Fruit fly (Drosophila melanogaster) whole organism, embryonic: Measurements from ENCODE around the gene Ant2.

Experiments
- Antp ChIP-seq: fragments of 200-800 bp; sonication (Bioruptor generic); optimal IDR thresholded peaks from 3 replicates; lab custom pipeline; 2016; ENCODE audit warnings: missing biosample characterization, missing genetic modification characterization
- Awh ChIP-seq: fragments of 200-800 bp; sonication (Bioruptor generic); IDR thresholded peaks from 2 replicates; pipeline ENCODE4, ENCODE4 v1.3.6; 2022; ENCODE audit warnings: missing biosample characterization, missing genetic modification characterization
- BEAF-32 ChIP-seq: fragments of 200-800 bp; sonication (Bioruptor generic); optimal IDR thresholded peaks from 3 replicates; lab custom pipeline; 2017; ENCODE audit warnings: missing biosample characterization, missing genetic modification characterization, mild to moderate bottlenecking, moderate library complexity, missing genetic modification reagents
- Bgb ChIP-seq: fragments of 200-800 bp; sonication (Bioruptor generic); IDR thresholded peaks from 2 replicates; pipeline ENCODE4 v1.3.6; 2022; ENCODE audit warnings: missing biosample characterization, missing genetic modification characterization; ENCODE audit not compliant: partially characterized antibody
- CG10274 ChIP-seq: fragments of 200-800 bp; sonication (Bioruptor generic); optimal IDR thresholded peaks from 3 replicates; lab custom pipeline; 2017; ENCODE audit warnings: missing biosample characterization, mild to moderate bottlenecking, missing genetic modification characterization
- CG11456 ChIP-seq: fragments of 200-800 bp; sonication (Bioruptor generic); IDR thresholded peaks from 3 replicates; pipeline ENCODE4 v1.3.6; 2022; ENCODE audit warnings: missing biosample characterization, missing genetic modification characterization
- CG12744 ChIP-seq: fragments of 200-800 bp; sonication (Bioruptor generic); optimal IDR thresholded peaks from 2 replicates; lab custom pipeline; 2016; ENCODE audit warnings: missing biosample characterization, missing genetic modification characterization
- CG12769 ChIP-seq: fragments of 200-800 bp; sonication (Bioruptor generic); optimal IDR thresholded peaks from 2 replicates; lab custom pipeline; 2019; ENCODE audit warnings: missing biosample characterization, mild to moderate bottlenecking, missing genetic modification characterization, moderate library complexity
- CG13123 ChIP-seq: fragments of 200-800 bp; sonication (Bioruptor generic); optimal IDR thresholded peaks from 2 replicates; lab custom pipeline; 2016; ENCODE audit warnings: missing biosample characterization, missing genetic modification characterization
- CG13775 ChIP-seq: fragments of 200-800 bp; sonication (Bioruptor generic); optimal IDR thresholded peaks from 3 replicates; lab custom pipeline; 2017; ENCODE audit warnings: missing biosample characterization, mild to moderate bottlenecking, missing genetic modification characterization
- CG14441 ChIP-seq: fragments of 200-800 bp; sonication (Bioruptor generic); IDR thresholded peaks from 2 replicates; pipeline ENCODE4 v1.3.6; 2022; ENCODE audit warnings: missing biosample characterization, missing genetic modification characterization
- CG1529 ChIP-seq: fragments of 200-800 bp; sonication (Bioruptor generic); optimal IDR thresholded peaks from 3 replicates; lab custom pipeline; 2018; ENCODE audit warnings: missing biosample characterization, missing genetic modification characterization
- CG15601 ChIP-seq: fragments of 200-800 bp; sonication (Bioruptor generic); optimal IDR thresholded peaks from 3 replicates; lab custom pipeline; 2019; ENCODE audit warnings: missing biosample characterization, mild to moderate bottlenecking, missing genetic modification characterization, moderate library complexity
- CG17361 ChIP-seq: fragments of 200-800 bp; sonication (Bioruptor generic); IDR thresholded peaks from 3 replicates; pipeline ENCODE4 v1.3.6; 2022; ENCODE audit warnings: missing biosample characterization, missing genetic modification characterization
- CG18011 ChIP-seq: fragments of 200-800 bp; sonication (Bioruptor generic); optimal IDR thresholded peaks from 2 replicates; lab custom pipeline; 2017; ENCODE audit warnings: missing biosample characterization, missing genetic modification characterization, mild to moderate bottlenecking, moderate library complexity, missing genotype
- CG1832 ChIP-seq: fragments of 200-800 bp; sonication (Bioruptor generic); optimal IDR thresholded peaks from 2 replicates; lab custom pipeline; 2017; ENCODE audit warnings: missing biosample characterization, mild to moderate bottlenecking, missing genetic modification characterization, inconsistent platforms
- CG31388 ChIP-seq: fragments of 200-800 bp; sonication (Bioruptor generic); optimal IDR thresholded peaks from 2 replicates; lab custom pipeline; 2016; ENCODE audit warnings: missing biosample characterization, missing genetic modification characterization
- CG34224 ChIP-seq: fragments of 200-800 bp; sonication (Bioruptor generic); IDR thresholded peaks from 3 replicates; pipeline ENCODE4 v1.3.6; 2022; ENCODE audit warnings: missing biosample characterization, missing genetic modification characterization; ENCODE audit not compliant: partially characterized antibody
- CG4707 ChIP-seq: fragments of 200-800 bp; sonication (Bioruptor generic); optimal IDR thresholded peaks from 2 replicates; lab custom pipeline; 2018; ENCODE audit warnings: missing biosample characterization, mild to moderate bottlenecking, missing genetic modification characterization, moderate library complexity
- CG4730 ChIP-seq: fragments of 200-800 bp; sonication (Bioruptor generic); IDR thresholded peaks from 2 replicates; pipeline ENCODE4 v1.3.6; 2022; ENCODE audit warnings: missing biosample characterization, missing genetic modification characterization
- CG5245 ChIP-seq: fragments of 200-800 bp; sonication (Bioruptor generic); optimal IDR thresholded peaks from 3 replicates; lab custom pipeline; 2016; ENCODE audit warnings: missing biosample characterization, missing genetic modification characterization
- CG7839 ChIP-seq: fragments of 200-800 bp; sonication (Bioruptor generic); optimal IDR thresholded peaks from 3 replicates; lab custom pipeline; 2018; ENCODE audit warnings: missing biosample characterization, mild to moderate bottlenecking, missing genetic modification characterization, moderate library complexity
- CG8359 ChIP-seq: fragments of 200-800 bp; sonication (Bioruptor generic); optimal IDR thresholded peaks from 2 replicates; lab custom pipeline; 2017; ENCODE audit warnings: missing biosample characterization, mild to moderate bottlenecking, missing genetic modification characterization, borderline replicate concordance
- CG8388 ChIP-seq: fragments of 200-800 bp; sonication (Bioruptor generic); optimal IDR thresholded peaks from 2 replicates; lab custom pipeline; 2019; ENCODE audit warnings: missing biosample characterization, mild to moderate bottlenecking, missing genetic modification characterization, moderate library complexity
- CG8944 ChIP-seq: fragments of 200-800 bp; sonication (Bioruptor generic); optimal IDR thresholded peaks from 3 replicates; lab custom pipeline; 2016; ENCODE audit warnings: missing biosample characterization, missing genetic modification characterization
- CG9876 ChIP-seq: fragments of 200-800 bp; sonication (Bioruptor generic); optimal IDR thresholded peaks from 2 replicates; lab custom pipeline; 2016; ENCODE audit warnings: missing biosample characterization, missing genetic modification characterization
- CHES-1-like ChIP-seq: fragments of 200-800 bp; sonication (Bioruptor generic); optimal IDR thresholded peaks from 2 replicates; lab custom pipeline; 2016; ENCODE audit warnings: missing biosample characterization, missing genetic modification characterization
- Dad ChIP-seq: fragments of 200-800 bp; sonication (Bioruptor generic); optimal IDR thresholded peaks from 3 replicates; lab custom pipeline; 2016; ENCODE audit warnings: missing biosample characterization, missing genetic modification characterization
- Deaf1 ChIP-seq: fragments of 200-800 bp; optimal IDR thresholded peaks from 3 replicates; lab custom pipeline; 2019; ENCODE audit warnings: missing biosample characterization, mild to moderate bottlenecking, missing genetic modification characterization, moderate library complexity
- Lim3 ChIP-seq: fragments of 200-800 bp; sonication (Bioruptor generic); IDR thresholded peaks from 2 replicates; pipeline ENCODE4 v1.3.6; 2022; ENCODE audit warnings: missing biosample characterization, missing genetic modification characterization
- Nf-YC ChIP-seq: fragments of 200-800 bp; optimal IDR thresholded peaks from 3 replicates; lab custom pipeline; 2019; ENCODE audit warnings: missing biosample characterization, mild to moderate bottlenecking, missing genetic modification characterization, moderate library complexity
- Oli ChIP-seq: fragments of 200-800 bp; sonication (Bioruptor generic); optimal IDR thresholded peaks from 2 replicates; lab custom pipeline; 2018; ENCODE audit warnings: missing biosample characterization, mild to moderate bottlenecking, missing genetic modification characterization, moderate library complexity
- Poxn ChIP-seq: fragments of 200-800 bp; sonication (Bioruptor generic); IDR thresholded peaks from 2 replicates; pipeline ENCODE4 v1.3.6; 2022; ENCODE audit warnings: missing biosample characterization, missing genetic modification characterization
- Rx ChIP-seq: fragments of 200-800 bp; sonication (Bioruptor generic); IDR thresholded peaks from 2 replicates; pipeline ENCODE4 v1.3.6; 2022; ENCODE audit warnings: missing biosample characterization, missing genetic modification characterization
- Spps ChIP-seq: fragments of 200-800 bp; sonication (Bioruptor generic); optimal IDR thresholded peaks from 2 replicates; lab custom pipeline; 2018; ENCODE audit warnings: missing biosample characterization, mild to moderate bottlenecking, missing genetic modification characterization
- Stat92E ChIP-seq, 3 experiments: fragments of >200 bp in 2 of 3; fragments of 200-800 bp in 1 of 3; sonication (Bioruptor generic) in 1 of 3; optimal IDR thresholded peaks; 2 replicates each; lab custom pipeline; 2017 to 2019; ENCODE audit warnings: missing biosample characterization in 3 of 3, missing genetic modification characterization in 3 of 3, mild to moderate bottlenecking in 1 of 3, moderate library complexity in 1 of 3
- TFAM ChIP-seq: fragments of 200-800 bp; sonication (Bioruptor generic); optimal IDR thresholded peaks from 2 replicates; lab custom pipeline; 2017; ENCODE audit warnings: missing biosample characterization, missing genetic modification characterization, inconsistent platforms
- Vsx1 ChIP-seq: fragments of 200-800 bp; sonication (Bioruptor generic); optimal IDR thresholded peaks from 2 replicates; lab custom pipeline; 2017; ENCODE audit warnings: missing biosample characterization, mild to moderate bottlenecking, missing genetic modification characterization, missing genetic modification reagents
- bowl ChIP-seq: fragments of 200-800 bp; sonication (Bioruptor generic); IDR thresholded peaks from 2 replicates; pipeline ENCODE4 v1.3.6; 2022; ENCODE audit warnings: missing biosample characterization, missing genetic modification characterization
- chn ChIP-seq: fragments of 200-800 bp; sonication (Bioruptor generic); optimal IDR thresholded peaks from 2 replicates; lab custom pipeline; 2016; ENCODE audit warnings: missing biosample characterization, missing genetic modification characterization
- dimm ChIP-seq: fragments of 200-800 bp; sonication (Bioruptor generic); IDR thresholded peaks from 2 replicates; pipeline ENCODE4 v1.3.6; 2022; ENCODE audit warnings: missing biosample characterization, missing genetic modification characterization
- fu2 ChIP-seq: fragments of 200-800 bp; sonication (Bioruptor generic); optimal IDR thresholded peaks from 2 replicates; lab custom pipeline; 2016; ENCODE audit warnings: missing biosample characterization, missing genetic modification characterization
- gro ChIP-seq: fragments of 200-800 bp; sonication (Bioruptor generic); optimal IDR thresholded peaks from 2 replicates; lab custom pipeline; 2016; ENCODE audit warnings: missing biosample characterization, missing genetic modification characterization
- odd ChIP-seq: fragments of 200-800 bp; sonication (Bioruptor generic); optimal IDR thresholded peaks from 2 replicates; lab custom pipeline; 2017; ENCODE audit warnings: missing biosample characterization, mild to moderate bottlenecking, missing genetic modification characterization
- pan ChIP-seq, 4 experiments: fragments of >200 bp in 3 of 4; fragments of 200-800 bp in 1 of 4; sonication (Bioruptor generic) in 1 of 4; optimal IDR thresholded peaks in 3 of 4; IDR thresholded peaks in 1 of 4; 2 replicates each; pipeline versions ENCODE4 v1.3.6 to Lab custom; 2017 to 2022; ENCODE audit warnings: missing biosample characterization in 2 of 4, missing genetic modification characterization in 2 of 4, mixed read lengths in 1 of 4
- phol ChIP-seq: fragments of 200-800 bp; sonication (Bioruptor generic); optimal IDR thresholded peaks from 3 replicates; lab custom pipeline; 2018; ENCODE audit warnings: missing biosample characterization, mild to moderate bottlenecking, missing genetic modification characterization, moderate library complexity
- tio ChIP-seq: fragments of 200-800 bp; sonication (Bioruptor generic); optimal IDR thresholded peaks from 2 replicates; lab custom pipeline; 2017; ENCODE audit warnings: missing biosample characterization, missing genetic modification characterization, inconsistent platforms
- trem ChIP-seq: fragments of 200-800 bp; optimal IDR thresholded peaks from 3 replicates; lab custom pipeline; 2019; ENCODE audit warnings: missing biosample characterization, mild to moderate bottlenecking, missing genetic modification characterization, moderate library complexity

The Ant2 gene

dm6 chrX:10771856-10772592, 14.7 kb downstream of the Ant2 start, which contains the start of gene CG15211 (continued):
- TF ChIP-seq trem (peak; percentile 57), odd (GFP tag; lab: Kevin White, UChicago) (peak; percentile 66), CG15601 (tag; lab: Kevin White, UChicago) (peak; percentile 78), CG10274 (GFP tag; lab: Kevin White, UChicago) (peak; percentile 42), TFAM (GFP tag; lab: Kevin White, UChicago) (no peak), CHES-1-like (GFP tag; lab: Kevin White, UChicago) (no peak), Oli (peak; percentile 83), CG11456 (GFP tag; lab: Robert Waterston, UW) (no peak; the same call in 2 of the 3 replicates), CG31388 (GFP tag; lab: Kevin White, UChicago) (no peak), CG4707 (GFP tag; lab: Kevin White, UChicago) (peak; percentile 91), tio (GFP tag; lab: Kevin White, UChicago) (peak; percentile 70), CG18011 (GFP tag; lab: Kevin White, UChicago) (no peak), Dad (GFP tag; lab: Kevin White, UChicago) (no peak), Poxn (GFP tag; lab: Robert Waterston, UW) (no peak), Awh (GFP tag; lab: Robert Waterston, UW) (peak; percentile 55; the same call in 1 of the 2 replicates), CG8388 (GFP tag; lab: Kevin White, UChicago) (peak; percentile 81), CG7839 (tag; lab: Kevin White, UChicago) (peak; percentile 80), CG8944 (GFP tag; lab: Kevin White, UChicago) (no peak), CG5245 (peak; percentile 30), BEAF-32 (GFP tag; lab: Kevin White, UChicago) (no peak), Rx (peak; percentile 24; the same call in 1 of the 2 replicates), fu2 (no peak), CG13775 (GFP tag; lab: Kevin White, UChicago) (peak; percentile 73), CG14441 (peak; percentile 54; the same call in 1 of the 2 replicates), Deaf1 (tag; lab: Kevin White, UChicago) (peak; percentile 45), Bgb (GFP tag; lab: Robert Waterston, UW) (peak; percentile 42; the same call in 1 of the 2 replicates), CG17361 (GFP tag; lab: Robert Waterston, UW) (peak; percentile 91), CG1529 (GFP tag; lab: Kevin White, UChicago) (peak; percentile 74), dimm (GFP tag; lab: Robert Waterston, UW) (0 out of 2 replicates have a peak, but pooled peaks have one; percentile 33), Stat92E (GFP tag; optimal IDR thresholded peaks at IDR 0.05; lab: Kevin White, UChicago) (no peak), gro (no peak), Spps (tag; lab: Kevin White, UChicago) (peak; percentile 62), Nf-YC (tag; lab: Kevin White, UChicago) (peak; percentile 72), Antp (GFP tag; lab: Kevin White, UChicago) (peak; percentile 14), CG12744 (GFP tag; lab: Kevin White, UChicago) (no peak), CG1832 (GFP tag; lab: Kevin White, UChicago) (peak; percentile 58), CG13123 (GFP tag; lab: Kevin White, UChicago) (no peak), Lim3 (GFP tag; lab: Robert Waterston, UW) (no peak), CG4730 (peak; percentile 47; the same call in 1 of the 2 replicates), CG12769 (tag; lab: Kevin White, UChicago) (peak; percentile 91), bowl (no peak), CG9876 (no peak), pan (optimal IDR thresholded peaks at IDR 0.05; lab: Kevin White, UChicago) (no peak), pan (GFP tag; optimal IDR thresholded peaks at IDR 0.05 in 1 of 2, IDR thresholded peaks at IDR 0.05 in 1 of 2) (peak in 1 of 2 experiments; percentile 63), CG8359 (peak; percentile 47), chn (GFP tag; lab: Kevin White, UChicago) (peak; percentile 30), Vsx1 (no peak), phol (tag; lab: Kevin White, UChicago) (peak; percentile 84), CG34224 (peak; percentile 54; the same call in 2 of the 3 replicates)
